Worm (Caenorhabditis elegans): Measurements from ENCODE around the gene T24C4.3.

DNA sequence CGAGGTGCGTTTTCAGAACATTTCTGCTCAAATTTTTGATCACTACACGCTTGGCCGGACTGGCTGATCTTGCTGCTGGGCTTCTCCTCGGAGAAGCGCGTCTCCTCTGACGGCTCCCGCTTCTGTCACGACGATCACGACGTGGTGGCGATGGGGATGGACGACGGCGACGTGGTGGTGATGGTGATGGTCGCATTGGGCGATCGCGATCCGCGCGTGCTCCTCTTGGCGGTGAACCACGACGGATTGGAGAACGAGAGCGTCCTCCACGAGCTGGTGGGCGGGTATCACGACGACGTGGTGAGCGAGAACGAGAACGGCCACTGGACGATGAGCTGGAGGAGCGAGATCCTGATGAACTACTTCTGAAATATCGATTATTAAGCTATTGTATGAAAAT lies 18.9 kb downstream of the T24C4.3 start:
- TF ChIP-seq nhr-41 (GFP tag; IDR thresholded peaks at IDR 0.05) (no peak), T20F7.1 (GFP tag; optimal IDR thresholded peaks at IDR 0.05) (no peak), fkh-10 (GFP tag; optimal IDR thresholded peaks at IDR 0.05) (no peak), R02D3.7 (tag; optimal IDR thresholded peaks at IDR 0.05) (no peak), ceh-28 (tag; optimal IDR thresholded peaks at IDR 0.05) (no peak), mep-1 (tag; optimal IDR thresholded peaks at IDR 0.05) (no peak), skn-1 (tag; optimal IDR thresholded peaks at IDR 0.05) (no peak), F26F4.8 (GFP tag; conservative IDR thresholded peaks at IDR 0.05) (no peak), egl-43 (GFP tag; IDR thresholded peaks at IDR 0.05) (no peak), duxl-1 (tag; optimal IDR thresholded peaks at IDR 0.05; ENCODE audit: poor library complexity) (no peak), attf-4 (tag; optimal IDR thresholded peaks at IDR 0.05) (no peak)
